Fruit fly (Drosophila melanogaster) whole organism: ENCODE measurements around the gene Tomosyn.

Experiments used
- CG8478 ChIP-seq: fragments of >200 bp; optimal IDR thresholded peaks from 2 replicates; lab custom pipeline; 2018; ENCODE audit warnings: inconsistent platforms
- Dll ChIP-seq: fragments of >200 bp; optimal IDR thresholded peaks from 2 replicates; lab custom pipeline; 2017
- EcR ChIP-seq, 2 experiments: fragments of >200 bp; optimal IDR thresholded peaks; 2 replicates each; lab custom pipeline; 2017; ENCODE audit warnings: missing biosample characterization in 2 of 2, missing genetic modification characterization in 2 of 2, missing genetic modification reagents in 2 of 2
- pan ChIP-seq: fragments of >200 bp; optimal IDR thresholded peaks from 2 replicates; lab custom pipeline; 2017
- psq ChIP-seq: fragments of >200 bp; optimal IDR thresholded peaks from 2 replicates; lab custom pipeline; 2017
- usp ChIP-seq: fragments of >200 bp; optimal IDR thresholded peaks from 2 replicates; lab custom pipeline; 2017; ENCODE audit warnings: missing biosample characterization, missing genetic modification characterization, mixed read lengths

Gene Tomosyn

DNA sequence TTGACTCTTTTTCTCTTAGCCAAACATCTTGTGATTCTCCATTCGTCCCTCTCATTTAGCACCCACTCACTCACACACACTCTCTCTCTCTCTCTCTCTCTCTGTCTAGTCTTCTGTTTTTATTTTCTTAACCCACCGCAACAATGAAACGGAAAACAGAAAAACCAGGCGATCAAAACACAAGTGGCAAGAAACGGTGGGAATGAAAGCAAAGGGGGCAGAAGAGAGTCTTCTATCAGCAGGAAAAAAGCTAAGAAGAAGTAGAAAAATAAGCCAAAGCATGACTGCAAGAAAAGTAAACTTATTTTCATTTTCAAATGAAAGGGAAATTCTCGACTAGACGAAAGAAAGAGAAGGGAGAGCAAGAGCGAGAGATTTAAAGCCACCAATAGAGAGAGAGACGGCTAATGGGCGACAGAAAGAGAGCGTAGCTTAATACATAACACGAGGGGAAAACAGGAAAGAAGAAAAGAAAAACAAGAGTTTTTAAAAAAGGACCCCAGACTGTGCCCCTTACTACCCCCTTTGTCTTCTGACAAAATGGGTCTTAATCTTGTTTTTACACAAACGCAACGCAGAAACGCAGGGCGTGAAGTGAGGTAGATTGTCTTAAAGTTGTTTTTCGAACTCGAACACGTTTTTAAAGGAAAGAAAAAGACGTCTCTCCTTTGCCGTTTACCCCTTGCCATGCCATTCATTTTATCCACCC, 42.6 kb downstream of the Tomosyn start:
- TF ChIP-seq EcR (GFP tag; optimal IDR thresholded peaks at IDR 0.05; lab: Kevin White, UChicago) (no peak), psq (no peak), CG8478 (lab: Kevin White, UChicago) (no peak), usp (GFP tag; lab: Kevin White, UChicago) (no peak), pan (lab: Kevin White, UChicago) (no peak), Dll (lab: Kevin White, UChicago) (no peak)

DNA sequence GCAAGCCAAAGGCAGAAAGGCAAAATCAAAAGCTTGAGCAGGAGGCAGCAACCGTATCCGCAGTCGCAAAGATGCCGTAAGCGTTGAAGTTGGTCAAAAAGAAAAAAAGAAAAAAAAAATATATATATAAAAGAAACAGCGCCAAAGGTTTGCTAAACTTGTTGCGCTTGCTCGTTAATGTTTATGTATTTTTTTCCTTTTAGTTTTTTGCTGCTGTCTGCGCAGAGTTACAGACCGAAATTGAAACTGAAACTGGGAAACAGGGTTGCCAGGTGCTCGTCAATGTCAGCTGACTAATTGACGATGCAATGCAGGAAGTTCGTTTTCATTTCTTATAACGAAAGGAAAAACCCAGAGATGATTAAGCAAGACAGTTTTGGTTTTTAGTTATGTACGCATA, 43.9 kb downstream of the Tomosyn start:
- no peak for TF ChIP-seq Dll (lab: Kevin White, UChicago)
- no peak for TF ChIP-seq CG8478 (lab: Kevin White, UChicago)
- no peak for TF ChIP-seq usp (GFP tag; lab: Kevin White, UChicago)
- no peak for TF ChIP-seq EcR (GFP tag; optimal IDR thresholded peaks at IDR 0.05; lab: Kevin White, UChicago)
- no peak for TF ChIP-seq psq

- TF ChIP-seq CG8478 (lab: Kevin White, UChicago) (no peak), pan (lab: Kevin White, UChicago) (no peak), usp (GFP tag; lab: Kevin White, UChicago) (no peak), psq (no peak)
Measured at dm6 chrX:12675798-12676553, 44.6 kb downstream of the Tomosyn start.

- TF ChIP-seq usp (GFP tag; lab: Kevin White, UChicago), result no peak
- TF ChIP-seq CG8478 (lab: Kevin White, UChicago), result no peak
- TF ChIP-seq EcR (GFP tag; optimal IDR thresholded peaks at IDR 0.05; lab: Kevin White, UChicago), result no peak
- no peak for TF ChIP-seq psq
- no peak for TF ChIP-seq pan (lab: Kevin White, UChicago)
- no peak for TF ChIP-seq Dll (lab: Kevin White, UChicago)
Measured at dm6 chrX:12676554-12677336, 45.3 kb downstream of the Tomosyn start.

DNA sequence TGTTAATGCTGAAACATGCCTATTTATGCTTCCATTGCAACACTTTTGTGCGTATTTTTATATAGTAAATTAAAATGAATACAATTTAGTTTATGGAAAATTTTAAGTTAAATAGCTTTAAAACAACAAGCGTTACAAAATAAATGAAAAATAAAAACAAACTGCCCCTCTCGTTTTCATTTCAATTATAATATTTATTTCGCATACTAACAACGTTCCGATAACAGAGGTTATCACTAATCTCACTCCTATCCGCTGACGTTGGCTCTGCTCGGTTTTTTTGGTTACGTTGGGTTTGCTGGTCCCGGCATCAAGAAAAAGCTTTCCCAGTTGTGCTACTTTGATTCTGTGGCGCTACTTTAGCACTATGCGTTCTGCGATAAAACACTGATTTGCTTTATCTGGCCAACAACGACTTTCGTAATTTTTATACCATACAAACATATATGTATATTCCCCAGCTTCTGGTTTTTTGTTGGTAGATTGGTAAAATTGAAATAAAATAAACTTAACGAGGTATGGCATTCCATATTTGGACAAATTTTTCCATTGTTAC, 51.1 kb downstream of the Tomosyn start:
- no peak for TF ChIP-seq EcR (GFP tag; optimal IDR thresholded peaks at IDR 0.05; lab: Kevin White, UChicago)
- TF ChIP-seq Dll (lab: Kevin White, UChicago), result no peak
- no peak for TF ChIP-seq usp (GFP tag; lab: Kevin White, UChicago)
- TF ChIP-seq psq, result no peak
- TF ChIP-seq pan (lab: Kevin White, UChicago), result no peak
- no peak for TF ChIP-seq CG8478 (lab: Kevin White, UChicago)

dm6 chrX:12699095-12699750, 67.8 kb downstream of the Tomosyn start:
- TF ChIP-seq psq (no peak), pan (lab: Kevin White, UChicago) (no peak), CG8478 (lab: Kevin White, UChicago) (no peak), usp (GFP tag; lab: Kevin White, UChicago) (no peak), Dll (lab: Kevin White, UChicago) (no peak), EcR (GFP tag; optimal IDR thresholded peaks at IDR 0.05; lab: Kevin White, UChicago) (no peak)
